Worm (Caenorhabditis elegans) whole organism, L3 larva: ENCODE measurements around the gene F48F5.6.

Experiments used
- aly-2 ChIP-seq: fragments of 150-350 bp; optimal IDR thresholded peaks from 2 replicates; lab custom pipeline; 2014; ENCODE audit warnings: missing biosample characterization, missing genetic modification characterization
- ceh-9 ChIP-seq: sonication (generic microtip); optimal IDR thresholded peaks from 2 replicates; lab custom pipeline; 2018; ENCODE audit warnings: missing biosample characterization, missing genetic modification characterization
- daf-12 ChIP-seq: fragments of 150-350 bp; optimal IDR thresholded peaks from 2 replicates; lab custom pipeline; 2014; ENCODE audit warnings: missing biosample characterization, missing genetic modification reagents, missing genetic modification characterization
- egl-27 ChIP-seq: sonication (generic microtip); optimal IDR thresholded peaks from 4 replicates; lab custom pipeline; 2017; ENCODE audit warnings: missing biosample characterization, missing genetic modification reagents, missing genetic modification characterization
- elt-1 ChIP-seq: fragments of 150-350 bp; optimal IDR thresholded peaks from 2 replicates; lab custom pipeline; 2014; ENCODE audit warnings: missing biosample characterization, missing genetic modification characterization
- lin-39 ChIP-seq: fragments of 150-350 bp; optimal IDR thresholded peaks from 2 replicates; lab custom pipeline; 2018; ENCODE audit warnings: missing biosample characterization, missing genetic modification reagents, missing genetic modification characterization
- nhr-25 ChIP-seq: sonication (generic microtip); optimal IDR thresholded peaks from 2 replicates; lab custom pipeline; 2017; ENCODE audit warnings: missing biosample characterization, missing genetic modification characterization
- nhr-28 ChIP-seq: fragments of 150-350 bp; optimal IDR thresholded peaks from 2 replicates; lab custom pipeline; 2014; ENCODE audit warnings: missing biosample characterization, missing genetic modification characterization
- nhr-76 ChIP-seq: fragments of 150-350 bp; sonication (generic microtip); optimal IDR thresholded peaks from 5 replicates; lab custom pipeline; 2014; ENCODE audit warnings: missing biosample characterization, missing genetic modification characterization

DNA sequence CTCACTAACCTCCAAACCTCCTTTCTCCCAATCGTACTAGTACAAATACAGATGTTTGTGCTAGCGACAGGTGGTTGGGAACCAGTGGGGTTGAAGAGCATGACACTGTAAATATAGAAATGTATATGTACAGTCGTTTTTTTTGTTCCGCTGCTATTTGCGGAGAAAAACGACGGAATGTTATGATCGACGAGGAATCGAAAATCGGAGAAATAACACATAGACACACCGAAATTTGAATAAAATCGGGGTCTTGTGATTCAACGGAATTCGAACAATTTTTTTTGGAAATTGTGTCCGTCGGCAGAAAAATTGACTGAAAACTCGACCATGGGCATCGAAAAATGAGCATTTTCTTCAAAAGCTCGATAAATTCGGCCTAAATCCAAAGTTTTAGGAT, 41.3 kb downstream of the F48F5.6 start, which contains the start of gene F53H2.3:
- no peak for TF ChIP-seq aly-2 (tag; lab: Kevin White, UChicago)
- TF ChIP-seq lin-39, result no peak
- no peak for TF ChIP-seq nhr-25 (tag; lab: Kevin White, UChicago)
- no peak for TF ChIP-seq ceh-9
- no peak for TF ChIP-seq nhr-28 (tag; lab: Kevin White, UChicago)
- TF ChIP-seq nhr-76, result no peak
- TF ChIP-seq egl-27, result no peak
- TF ChIP-seq elt-1 (tag; lab: Kevin White, UChicago), result no peak
- no peak for TF ChIP-seq daf-12
